Fruit fly (Drosophila melanogaster): Measurements from ENCODE around the gene Bulli.

Gene Bulli

DNA sequence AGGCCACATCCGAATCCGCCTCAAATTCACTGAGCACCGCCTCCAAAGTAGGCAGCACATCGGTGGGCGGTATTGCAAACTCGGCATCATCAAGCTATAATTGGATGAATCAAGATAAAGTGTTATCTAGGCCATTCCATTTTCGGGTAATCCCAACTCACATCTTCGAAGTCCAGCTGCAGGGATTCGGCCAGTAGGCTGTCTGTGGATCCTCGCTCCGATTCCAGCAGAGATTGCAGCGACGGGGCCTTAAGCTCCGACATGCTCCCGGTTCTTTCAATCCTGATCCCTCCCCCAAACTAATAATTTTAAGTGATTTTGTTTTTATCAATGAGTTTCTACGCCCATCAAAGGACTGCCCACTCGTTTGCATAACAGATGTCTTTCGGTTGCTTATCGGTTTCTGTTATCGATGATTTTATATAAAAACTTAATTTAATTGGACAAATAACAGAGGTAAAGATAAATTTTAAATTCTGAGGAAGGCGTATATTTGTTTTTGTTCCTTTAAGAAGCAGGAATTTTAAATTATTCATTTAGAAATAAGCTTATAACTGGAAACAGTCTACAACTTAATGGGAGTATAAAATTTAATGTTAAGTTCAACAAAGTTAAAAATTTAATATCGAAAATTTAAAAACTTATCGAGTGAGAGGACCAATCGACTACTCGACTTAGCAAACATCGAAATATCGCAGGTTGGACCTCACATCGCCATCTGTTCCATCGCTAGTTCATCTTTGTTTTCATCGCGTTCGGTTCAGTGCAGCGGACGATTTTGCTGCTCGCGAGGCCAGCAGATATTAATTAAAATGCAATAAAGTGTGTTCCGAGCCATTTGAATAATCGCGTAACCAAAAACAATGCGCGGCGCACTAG is 6.7 kb downstream of the Bulli start, which contains the start of the genes Vps8 and sfl (continued):
- TF ChIP-seq sob (GFP tag; IDR thresholded peaks at IDR 0.05) = peak; percentile 32; the same call in 1 of the 2 replicates
- TF ChIP-seq D19B (GFP tag; optimal IDR thresholded peaks at IDR 0.05) = no peak
- TF ChIP-seq odd (GFP tag; optimal IDR thresholded peaks at IDR 0.05) = peak; percentile 10
- peak; percentile 68 for TF ChIP-seq CG9932 (GFP tag; IDR thresholded peaks at IDR 0.05)
- no peak for TF ChIP-seq org-1 (GFP tag; optimal IDR thresholded peaks at IDR 0.05)
- TF ChIP-seq Gug (GFP tag; IDR thresholded peaks at IDR 0.05) = peak; percentile 28; the same call in 1 of the 4 replicates
- peak; percentile 89 for TF ChIP-seq BEAF-32 (GFP tag; optimal IDR thresholded peaks at IDR 0.05)
- TF ChIP-seq ro (GFP tag; IDR thresholded peaks at IDR 0.05) = no peak
- TF ChIP-seq Hr3 (GFP tag; optimal IDR thresholded peaks at IDR 0.05) = peak; percentile 13
- TF ChIP-seq chif (GFP tag; optimal IDR thresholded peaks at IDR 0.05) = no peak
- no peak for TF ChIP-seq esg (GFP tag; conservative IDR thresholded peaks at IDR 0.05)
- peak; percentile 37 for TF ChIP-seq mam (GFP tag; optimal IDR thresholded peaks at IDR 0.05)
- no peak for TF ChIP-seq CG1602 (GFP tag; optimal IDR thresholded peaks at IDR 0.05)
- TF ChIP-seq Gsc (GFP tag; IDR thresholded peaks at IDR 0.05) = no peak
- peak; percentile 82 for TF ChIP-seq ato (GFP tag; IDR thresholded peaks at IDR 0.05; ENCODE audit: partially characterized antibody)
- TF ChIP-seq CTCF (GFP tag; optimal IDR thresholded peaks at IDR 0.05) = no peak
- no peak for TF ChIP-seq btn (GFP tag; optimal IDR thresholded peaks at IDR 0.05)
- TF ChIP-seq CG8089 (GFP tag; optimal IDR thresholded peaks at IDR 0.05) = no peak
- no peak for TF ChIP-seq fd102C (GFP tag; optimal IDR thresholded peaks at IDR 0.05)
- TF ChIP-seq CG17612 (GFP tag; IDR thresholded peaks at IDR 0.05) = no peak
- peak; percentile 37; the same call in 1 of the 2 replicates for TF ChIP-seq lmd (GFP tag; IDR thresholded peaks at IDR 0.05)
- no peak for TF ChIP-seq run (tag; optimal IDR thresholded peaks at IDR 0.05)
- no peak for TF ChIP-seq insv (GFP tag; optimal IDR thresholded peaks at IDR 0.05)
- TF ChIP-seq CG15696 (tag; optimal IDR thresholded peaks at IDR 0.05) = peak; percentile 16
- no peak for TF ChIP-seq HLHmδ (GFP tag; optimal IDR thresholded peaks at IDR 0.05)
- no peak for TF ChIP-seq C15 (GFP tag; IDR thresholded peaks at IDR 0.05)
- no peak for TF ChIP-seq Ssrp (tag; optimal IDR thresholded peaks at IDR 0.05)
- TF ChIP-seq Dad (GFP tag; optimal IDR thresholded peaks at IDR 0.05) = no peak
- TF ChIP-seq prd (optimal IDR thresholded peaks at IDR 0.05) = no peak
- no peak for TF ChIP-seq prd (GFP tag; IDR thresholded peaks at IDR 0.05)
- no peak for TF ChIP-seq ewg (GFP tag; optimal IDR thresholded peaks at IDR 0.05)
- TF ChIP-seq CG12071 (GFP tag; optimal IDR thresholded peaks at IDR 0.05) = no peak
- no peak for TF ChIP-seq CG12769 (tag; optimal IDR thresholded peaks at IDR 0.05)
- no peak for TF ChIP-seq z (GFP tag; IDR thresholded peaks at IDR 0.05)
- TF ChIP-seq TFAM (GFP tag; optimal IDR thresholded peaks at IDR 0.05) = no peak
- no peak for TF ChIP-seq Usf (GFP tag; optimal IDR thresholded peaks at IDR 0.05)
- TF ChIP-seq CG17385 (GFP tag; optimal IDR thresholded peaks at IDR 0.05) = peak; percentile 2
- no peak for TF ChIP-seq CG16815 (GFP tag; optimal IDR thresholded peaks at IDR 0.05)
- no peak for TF ChIP-seq tup (GFP tag; optimal IDR thresholded peaks at IDR 0.05)
- peak; percentile 48 for TF ChIP-seq nmo (GFP tag; optimal IDR thresholded peaks at IDR 0.05)
- no peak for TF ChIP-seq Awh (GFP tag; IDR thresholded peaks at IDR 0.05)
- TF ChIP-seq dysf (GFP tag; IDR thresholded peaks at IDR 0.05) = no peak
- TF ChIP-seq CG7928 (GFP tag; optimal IDR thresholded peaks at IDR 0.05) = peak; percentile 21
- TF ChIP-seq NK7.1 (GFP tag; optimal IDR thresholded peaks at IDR 0.05) = no peak
- TF ChIP-seq CG11560 (tag; IDR thresholded peaks at IDR 0.05) = peak; percentile 98
- no peak for TF ChIP-seq D (optimal IDR thresholded peaks at IDR 0.05)
- no peak for TF ChIP-seq D (GFP tag; optimal IDR thresholded peaks at IDR 0.05)
- TF ChIP-seq danr (GFP tag; IDR thresholded peaks at IDR 0.05) = no peak
- TF ChIP-seq Blimp-1 (GFP tag; optimal IDR thresholded peaks at IDR 0.05) = peak; percentile 15
- no peak for TF ChIP-seq B-H2 (GFP tag; optimal IDR thresholded peaks at IDR 0.05)
- peak; percentile 54 for TF ChIP-seq grn (GFP tag; optimal IDR thresholded peaks at IDR 0.05)

Measured in whole organism, embryonic.